ENCODE assay signal across 7 fruit fly cellular contexts in genomic region chr2L:297480-298284, dm6.
TF ChIP-seq lines count a peak whose summit lies in the region.

Gene Pi3K21B (plus strand): TSS chr2L:297880.

- peak; percentile 1 to 12 for TF ChIP-seq CTCF in S2 (optimal IDR thresholded peaks at IDR 0.05; lab: Kevin White, UChicago)
- peak; percentile 29 for TF ChIP-seq CTCF in whole organism, embryonic (GFP tag; optimal IDR thresholded peaks at IDR 0.05; lab: Kevin White, UChicago)

TF ChIP-seq in Kc167, 6 proteins besides CTCF, POLR2A, EP300 and RAD21:
- peak; percentile 39 for TF ChIP-seq h (optimal IDR thresholded peaks at IDR 0.05; lab: Kevin White, UChicago)
- no peak for TF ChIP-seq Myc (optimal IDR thresholded peaks at IDR 0.05; lab: Kevin White, UChicago)

TF ChIP-seq in whole organism, adult, 20 proteins besides CTCF, POLR2A, EP300 and RAD21 (continues in another document):
- TF ChIP-seq Mnt (GFP tag; optimal IDR thresholded peaks at IDR 0.05; lab: Kevin White, UChicago) (peak; percentile 96), kay (GFP tag; lab: Kevin White, UChicago; ENCODE audit: borderline replicate concordance) (no peak), bab1 (GFP tag; optimal IDR thresholded peaks at IDR 0.05; lab: Kevin White, UChicago) (peak; percentile 86), CG12768 (GFP tag; optimal IDR thresholded peaks at IDR 0.05; lab: Kevin White, UChicago) (peak; percentile 97), Clk (GFP tag; optimal IDR thresholded peaks at IDR 0.05; lab: Kevin White, UChicago) (peak; percentile 94), cic (GFP tag; optimal IDR thresholded peaks at IDR 0.05; lab: Kevin White, UChicago) (peak; percentile 63), ovo (GFP tag; optimal IDR thresholded peaks at IDR 0.05; lab: Kevin White, UChicago) (peak; percentile 96), CG14711 (tag; optimal IDR thresholded peaks at IDR 0.05; lab: Kevin White, UChicago) (peak; percentile 94), CG1620 (GFP tag; optimal IDR thresholded peaks at IDR 0.05; lab: Kevin White, UChicago) (peak; percentile 99), cnc (optimal IDR thresholded peaks at IDR 0.05; lab: Kevin White, UChicago) (no peak), CG7101 (tag; optimal IDR thresholded peaks at IDR 0.05; lab: Kevin White, UChicago) (peak; percentile 94), pad (GFP tag; optimal IDR thresholded peaks at IDR 0.05; lab: Kevin White, UChicago) (peak; percentile 90), CG33017 (tag; optimal IDR thresholded peaks at IDR 0.05; lab: Kevin White, UChicago) (peak; percentile 93), toe (GFP tag; optimal IDR thresholded peaks at IDR 0.05; lab: Kevin White, UChicago) (peak; percentile 96), CG5204 (GFP tag; optimal IDR thresholded peaks at IDR 0.05; lab: Kevin White, UChicago) (no peak), CG7045 (GFP tag; optimal IDR thresholded peaks at IDR 0.05; lab: Kevin White, UChicago) (peak; percentile 96), CG11617 (GFP tag; optimal IDR thresholded peaks at IDR 0.05; lab: Kevin White, UChicago) (peak; percentile 96)

TF ChIP-seq in whole organism, embryonic, 481 proteins besides CTCF, POLR2A, EP300 and RAD21 (continues in another document):
- TF ChIP-seq CG12299 (tag; optimal IDR thresholded peaks at IDR 0.05; lab: Kevin White, UChicago) (peak; percentile 79), sima (GFP tag; optimal IDR thresholded peaks at IDR 0.05; lab: Kevin White, UChicago) (peak; percentile 36), Dip2 (GFP tag; IDR thresholded peaks at IDR 0.05; lab: Robert Waterston, UW) (no peak), ken (GFP tag; IDR thresholded peaks at IDR 0.05; lab: Robert Waterston, UW) (peak; percentile 93), CG13624 (GFP tag; optimal IDR thresholded peaks at IDR 0.05; lab: Kevin White, UChicago) (peak; percentile 91), hkb (optimal IDR thresholded peaks at IDR 0.05; lab: Kevin White, UChicago) (peak; percentile 40), hkb (GFP tag; IDR thresholded peaks at IDR 0.05; lab: Robert Waterston, UW) (peak; percentile 82), nerfin-1 (tag; optimal IDR thresholded peaks at IDR 0.05; lab: Kevin White, UChicago) (peak; percentile 82), CG13424 (tag; optimal IDR thresholded peaks at IDR 0.05; lab: Kevin White, UChicago) (peak; percentile 93), cwo (GFP tag; optimal IDR thresholded peaks at IDR 0.05; lab: Kevin White, UChicago) (peak; percentile 69), Blimp-1 (GFP tag; optimal IDR thresholded peaks at IDR 0.05; lab: Kevin White, UChicago) (peak; percentile 87), CG10147 (GFP tag; optimal IDR thresholded peaks at IDR 0.05; lab: Kevin White, UChicago) (peak; percentile 88), exex (tag; optimal IDR thresholded peaks at IDR 0.05; lab: Kevin White, UChicago) (peak; percentile 46), CG14014 (GFP tag; IDR thresholded peaks at IDR 0.05; lab: Robert Waterston, UW) (peak; percentile 84), en (GFP tag; optimal IDR thresholded peaks at IDR 0.05; lab: Kevin White, UChicago) (peak; percentile 58), Mad (GFP tag; optimal IDR thresholded peaks at IDR 0.05; lab: Kevin White, UChicago) (peak; percentile 87), crc (GFP tag; optimal IDR thresholded peaks at IDR 0.05; lab: Kevin White, UChicago) (peak; percentile 77), unpg (GFP tag; optimal IDR thresholded peaks at IDR 0.05; lab: Kevin White, UChicago) (peak; percentile 88)

TF ChIP-seq in whole organism, prepupa, 60 proteins besides CTCF, POLR2A, EP300 and RAD21 (continues in another document):
- peak; percentile 57 for TF ChIP-seq Blimp-1 (GFP tag; optimal IDR thresholded peaks at IDR 0.05; lab: Kevin White, UChicago)
- TF ChIP-seq CG11762 (GFP tag; optimal IDR thresholded peaks at IDR 0.05; lab: Kevin White, UChicago; ENCODE audit: insufficient read depth), result peak; percentile 75
- TF ChIP-seq CG16779 (tag; optimal IDR thresholded peaks at IDR 0.05; lab: Kevin White, UChicago), result peak; percentile 38
- peak; percentile 89 for TF ChIP-seq Hr39 (GFP tag; optimal IDR thresholded peaks at IDR 0.05; lab: Kevin White, UChicago)
- TF ChIP-seq CG3032 (tag; optimal IDR thresholded peaks at IDR 0.05; lab: Kevin White, UChicago), result peak; percentile 88
- TF ChIP-seq achi (GFP tag; optimal IDR thresholded peaks at IDR 0.05; lab: Kevin White, UChicago), result peak; percentile 89
- peak; percentile 90 for TF ChIP-seq CG6792 (GFP tag; optimal IDR thresholded peaks at IDR 0.05; lab: Kevin White, UChicago)
- peak; percentile 85 for TF ChIP-seq fd59A (GFP tag; optimal IDR thresholded peaks at IDR 0.05; lab: Kevin White, UChicago)
- peak; percentile 67; the same call in 1 of the 2 replicates for TF ChIP-seq CG11294 (GFP tag; IDR thresholded peaks at IDR 0.05; lab: Robert Waterston, UW)
- peak; percentile 80 for TF ChIP-seq CG15336 (GFP tag; IDR thresholded peaks at IDR 0.05; lab: Robert Waterston, UW)
- TF ChIP-seq svp (GFP tag; lab: Kevin White, UChicago), result peak; percentile 94
- peak; percentile 84 for TF ChIP-seq Ets21C (GFP tag; optimal IDR thresholded peaks at IDR 0.05; lab: Kevin White, UChicago)
- peak; percentile 79 for TF ChIP-seq dac (GFP tag; optimal IDR thresholded peaks at IDR 0.05; lab: Kevin White, UChicago)
- TF ChIP-seq CG8632 (GFP tag; optimal IDR thresholded peaks at IDR 0.05; lab: Kevin White, UChicago), result peak; percentile 85
- TF ChIP-seq CG4318 (GFP tag; optimal IDR thresholded peaks at IDR 0.05; lab: Kevin White, UChicago), result no peak
- peak; percentile 93 for TF ChIP-seq CG10631 (GFP tag; optimal IDR thresholded peaks at IDR 0.05; lab: Kevin White, UChicago)
- TF ChIP-seq spab (GFP tag; optimal IDR thresholded peaks at IDR 0.05; lab: Kevin White, UChicago), result peak; percentile 60
- TF ChIP-seq CG7368 (GFP tag; optimal IDR thresholded peaks at IDR 0.05; lab: Kevin White, UChicago), result peak; percentile 79
- TF ChIP-seq lz (GFP tag; optimal IDR thresholded peaks at IDR 0.05; lab: Kevin White, UChicago), result peak; percentile 90

TF ChIP-seq in whole organism, pupa, 21 proteins besides CTCF, POLR2A, EP300 and RAD21 (continues in another document):
- TF ChIP-seq Pif1B (GFP tag; optimal IDR thresholded peaks at IDR 0.05; lab: Kevin White, UChicago) (peak; percentile 53), Pif1A (GFP tag; optimal IDR thresholded peaks at IDR 0.05; lab: Kevin White, UChicago) (peak; percentile 83), CG34367 (tag; optimal IDR thresholded peaks at IDR 0.05; lab: Kevin White, UChicago) (peak; percentile 80), Ets98B (GFP tag; IDR thresholded peaks at IDR 0.05; lab: Robert Waterston, UW) (peak; percentile 73), CG10348 (GFP tag; IDR thresholded peaks at IDR 0.05; lab: Robert Waterston, UW) (peak; percentile 79), CG8159 (tag; optimal IDR thresholded peaks at IDR 0.05; lab: Kevin White, UChicago) (peak; percentile 87), CG15710 (tag; optimal IDR thresholded peaks at IDR 0.05; lab: Kevin White, UChicago) (peak; percentile 90), fd96Ca (GFP tag; IDR thresholded peaks at IDR 0.05; lab: Robert Waterston, UW) (peak; percentile 54; the same call in 1 of the 3 replicates), CG12605 (GFP tag; IDR thresholded peaks at IDR 0.05; lab: Robert Waterston, UW) (peak; percentile 63), gl (tag; optimal IDR thresholded peaks at IDR 0.05; lab: Kevin White, UChicago) (no peak), Snoo (tag; optimal IDR thresholded peaks at IDR 0.05; lab: Kevin White, UChicago) (peak; percentile 89), D1 (tag; optimal IDR thresholded peaks at IDR 0.05; lab: Kevin White, UChicago) (no peak), CG4496 (GFP tag; IDR thresholded peaks at IDR 0.05; lab: Robert Waterston, UW) (peak; percentile 85), CG17806 (tag; optimal IDR thresholded peaks at IDR 0.05; lab: Kevin White, UChicago) (peak; percentile 75), CG9948 (tag; optimal IDR thresholded peaks at IDR 0.05; lab: Kevin White, UChicago) (peak; percentile 83), EcR (GFP tag; optimal IDR thresholded peaks at IDR 0.05; lab: Kevin White, UChicago) (no peak), CG8301 (tag; optimal IDR thresholded peaks at IDR 0.05; lab: Kevin White, UChicago) (peak; percentile 71), rn (GFP tag; IDR thresholded peaks at IDR 0.05; lab: Robert Waterston, UW) (peak; percentile 48; the same call in 1 of the 2 replicates), CG13204 (GFP tag; optimal IDR thresholded peaks at IDR 0.05; lab: Kevin White, UChicago) (no peak), CG14655 (GFP tag; optimal IDR thresholded peaks at IDR 0.05; lab: Kevin White, UChicago) (no peak)

TF ChIP-seq in whole organism, wandering third instar larva, 38 proteins besides CTCF, POLR2A, EP300 and RAD21 (continues in another document):
- peak; percentile 96 for TF ChIP-seq Jra (GFP tag; optimal IDR thresholded peaks at IDR 0.05; lab: Kevin White, UChicago)
- TF ChIP-seq fru (GFP tag; optimal IDR thresholded peaks at IDR 0.05; lab: Kevin White, UChicago), result peak; percentile 92
- TF ChIP-seq CG32264 (GFP tag; optimal IDR thresholded peaks at IDR 0.05; lab: Kevin White, UChicago), result peak; percentile 91
- TF ChIP-seq GATAd (GFP tag; optimal IDR thresholded peaks at IDR 0.05; lab: Kevin White, UChicago), result no peak
- peak; percentile 79 for TF ChIP-seq woc (GFP tag; optimal IDR thresholded peaks at IDR 0.05; lab: Kevin White, UChicago)
- TF ChIP-seq CrebA (GFP tag; optimal IDR thresholded peaks at IDR 0.05; lab: Kevin White, UChicago; ENCODE audit: borderline replicate concordance), result no peak
- peak; percentile 93 for TF ChIP-seq dsf (GFP tag; optimal IDR thresholded peaks at IDR 0.05; lab: Kevin White, UChicago; ENCODE audit: borderline replicate concordance)
- peak; percentile 100 for TF ChIP-seq Hr83 (GFP tag; optimal IDR thresholded peaks at IDR 0.05; lab: Kevin White, UChicago; ENCODE audit: poor library complexity, severe bottlenecking)
- TF ChIP-seq Dfd (GFP tag; optimal IDR thresholded peaks at IDR 0.05; lab: Kevin White, UChicago), result peak; percentile 12
- peak; percentile 37 for TF ChIP-seq Dif (GFP tag; optimal IDR thresholded peaks at IDR 0.05; lab: Kevin White, UChicago; ENCODE audit: partially characterized antibody)
- peak; percentile 90 for TF ChIP-seq h (GFP tag; optimal IDR thresholded peaks at IDR 0.05; lab: Kevin White, UChicago)
- TF ChIP-seq br (GFP tag; optimal IDR thresholded peaks at IDR 0.05; lab: Kevin White, UChicago), result peak; percentile 94
- no peak for TF ChIP-seq lola (GFP tag; optimal IDR thresholded peaks at IDR 0.05; lab: Kevin White, UChicago)
- TF ChIP-seq dmrt93B (GFP tag; optimal IDR thresholded peaks at IDR 0.05; lab: Kevin White, UChicago), result peak; percentile 86
- TF ChIP-seq sage (GFP tag; optimal IDR thresholded peaks at IDR 0.05; lab: Kevin White, UChicago), result peak; percentile 71
- TF ChIP-seq rgr (GFP tag; optimal IDR thresholded peaks at IDR 0.05; lab: Kevin White, UChicago), result peak; percentile 95
- peak; percentile 92 for TF ChIP-seq Sp1 (GFP tag; optimal IDR thresholded peaks at IDR 0.05; lab: Kevin White, UChicago)
- no peak for TF ChIP-seq Hr78 (GFP tag; optimal IDR thresholded peaks at IDR 0.05; lab: Kevin White, UChicago)
- no peak for TF ChIP-seq Rel (GFP tag; optimal IDR thresholded peaks at IDR 0.05; lab: Kevin White, UChicago)
- TF ChIP-seq Rel (tag; optimal IDR thresholded peaks at IDR 0.05; lab: Kevin White, UChicago), result peak; percentile 25
- peak; percentile 98 for TF ChIP-seq Hnf4 (GFP tag; optimal IDR thresholded peaks at IDR 0.05; lab: Kevin White, UChicago)
- peak; percentile 85 for TF ChIP-seq CG9705 (GFP tag; optimal IDR thresholded peaks at IDR 0.05; lab: Kevin White, UChicago)
